Worm (Caenorhabditis elegans): ENCODE measurements around the gene tra-2.

- no peak for TF ChIP-seq tab-1 (GFP tag; IDR thresholded peaks at IDR 0.05)
- no peak for TF ChIP-seq cog-1 (tag; optimal IDR thresholded peaks at IDR 0.05)
- TF ChIP-seq klf-2 (GFP tag; conservative IDR thresholded peaks at IDR 0.05): no peak
- TF ChIP-seq ztf-29 (GFP tag; IDR thresholded peaks at IDR 0.05): no peak
- no peak for TF ChIP-seq T22C8.4 (GFP tag; IDR thresholded peaks at IDR 0.05)
- TF ChIP-seq ref-1 (GFP tag; conservative IDR thresholded peaks at IDR 0.05): no peak
- TF ChIP-seq med-1 (GFP tag; optimal IDR thresholded peaks at IDR 0.05; ENCODE audit: insufficient read depth): no peak
- TF ChIP-seq flt-1 (GFP tag; IDR thresholded peaks at IDR 0.05): no peak
- TF ChIP-seq ztf-23 (GFP tag; IDR thresholded peaks at IDR 0.05): no peak
These were observed 29.2 kb upstream of the tra-2 start, which contains the start of gene unc-104 for ce11 chrII:6994677-6995076.
